Worm (Caenorhabditis elegans) whole organism, young adult: ENCODE measurements around the gene C14C11.1.

ENCODE experiments used
- B0336.3 ChIP-seq: fragments of 200-800 bp; sonication (Bioruptor generic); IDR thresholded peaks from 2 replicates; pipeline ENCODE4 v1.3.6; 2022; ENCODE audit warnings: missing genetic modification characterization, missing compliant biosample characterization
- F22D6.2 ChIP-seq: sonication (generic microtip); optimal IDR thresholded peaks from 2 replicates; lab custom pipeline; 2016; ENCODE audit warnings: mild to moderate bottlenecking, missing genetic modification characterization, missing compliant biosample characterization
- F33H1.4 ChIP-seq: fragments of 200-800 bp; sonication (Bioruptor generic); IDR thresholded peaks from 2 replicates; pipeline ENCODE4 v1.3.6; 2022; ENCODE audit warnings: missing genetic modification reagents, missing genetic modification characterization, missing compliant biosample characterization
- F37B4.10 ChIP-seq: fragments of 200-800 bp; sonication (Bioruptor generic); IDR thresholded peaks from 2 replicates; pipeline ENCODE4 v1.3.6; 2022; ENCODE audit warnings: missing genetic modification characterization, missing compliant biosample characterization
- T07F8.4 ChIP-seq: sonication (generic microtip); optimal IDR thresholded peaks from 2 replicates; lab custom pipeline; 2016; ENCODE audit warnings: mild to moderate bottlenecking, missing genetic modification characterization, moderate library complexity, missing compliant biosample characterization
- Y53F4B.3 ChIP-seq: fragments of 200-800 bp; sonication (Bioruptor generic); IDR thresholded peaks from 2 replicates; pipeline ENCODE4 v1.3.6; 2022; ENCODE audit warnings: missing genetic modification reagents, missing genetic modification characterization, missing compliant biosample characterization
- Y53G8AR.9 ChIP-seq: fragments of 200-800 bp; sonication (Bioruptor generic); conservative IDR thresholded peaks from 2 replicates; pipeline ENCODE4 v1.3.6; 2022; ENCODE audit warnings: missing genetic modification reagents, missing genetic modification characterization, missing compliant biosample characterization
- Y67H2A.10 ChIP-seq: fragments of 200-800 bp; sonication (Bioruptor generic); conservative IDR thresholded peaks from 2 replicates; pipeline ENCODE4 v1.3.6; 2022; ENCODE audit warnings: missing genetic modification reagents, missing genetic modification characterization, missing compliant biosample characterization
- ZK185.1 ChIP-seq: sonication (generic microtip); optimal IDR thresholded peaks from 2 replicates; lab custom pipeline; 2016; ENCODE audit warnings: mild to moderate bottlenecking, missing genetic modification characterization, missing compliant biosample characterization; ENCODE audit not compliant: poor library complexity, severe bottlenecking
- akir-1 ChIP-seq: fragments of 200-800 bp; sonication (Bioruptor generic); optimal IDR thresholded peaks from 2 replicates; lab custom pipeline; 2018; ENCODE audit warnings: mild to moderate bottlenecking, missing genetic modification characterization, moderate library complexity, missing compliant biosample characterization
- atf-7 ChIP-seq: sonication (generic microtip); optimal IDR thresholded peaks from 2 replicates; lab custom pipeline; 2017; ENCODE audit warnings: mild to moderate bottlenecking, missing genetic modification characterization, missing compliant biosample characterization
- athp-1 ChIP-seq: sonication (generic microtip); optimal IDR thresholded peaks from 2 replicates; lab custom pipeline; 2017; ENCODE audit warnings: mild to moderate bottlenecking, missing genetic modification characterization, missing compliant biosample characterization
- attf-3 ChIP-seq: fragments of 200-800 bp; sonication (Bioruptor generic); conservative IDR thresholded peaks from 2 replicates; pipeline ENCODE4 v1.3.6; 2022; ENCODE audit warnings: missing genetic modification reagents, missing genetic modification characterization, missing compliant biosample characterization
- attf-5 ChIP-seq: fragments of 200-800 bp; sonication (Bioruptor generic); optimal IDR thresholded peaks from 2 replicates; lab custom pipeline; 2018; ENCODE audit warnings: mild to moderate bottlenecking, missing genetic modification characterization, missing compliant biosample characterization
- attf-6 ChIP-seq: fragments of 200-800 bp; sonication (Bioruptor generic); IDR thresholded peaks from 2 replicates; pipeline ENCODE4 v1.3.6; 2022; ENCODE audit warnings: missing genetic modification reagents, missing genetic modification characterization, missing compliant biosample characterization
- cebp-1 ChIP-seq, 2 experiments: fragments of 200-800 bp in 1 of 2; sonication (Bioruptor generic) in 1 of 2; sonication (generic microtip) in 1 of 2; IDR thresholded peaks in 1 of 2; optimal IDR thresholded peaks in 1 of 2; 2 replicates each; pipeline versions ENCODE4 v1.3.6 to Lab custom; 2017 to 2022; ENCODE audit warnings: missing compliant biosample characterization in 2 of 2, missing genetic modification characterization in 2 of 2, mild to moderate bottlenecking in 1 of 2, missing genetic modification reagents in 1 of 2, moderate library complexity in 1 of 2
- ceh-100 ChIP-seq: fragments of 200-800 bp; sonication (Bioruptor generic); IDR thresholded peaks from 2 replicates; pipeline ENCODE4 v1.3.6; 2022; ENCODE audit warnings: missing genetic modification reagents, missing genetic modification characterization, missing compliant biosample characterization
- ceh-79 ChIP-seq: sonication (generic microtip); optimal IDR thresholded peaks from 2 replicates; lab custom pipeline; 2017; ENCODE audit warnings: mild to moderate bottlenecking, missing genetic modification characterization, missing compliant biosample characterization
- ceh-91 ChIP-seq: fragments of 200-800 bp; sonication (Bioruptor generic); IDR thresholded peaks from 2 replicates; pipeline ENCODE4 v1.3.6; 2022; ENCODE audit warnings: missing genetic modification reagents, missing genetic modification characterization, missing compliant biosample characterization
- die-1 ChIP-seq: sonication (generic microtip); optimal IDR thresholded peaks from 2 replicates; lab custom pipeline; 2016; ENCODE audit warnings: missing genotype, mild to moderate bottlenecking, missing genetic modification characterization, missing compliant biosample characterization
- dpff-1 ChIP-seq: sonication (generic microtip); optimal IDR thresholded peaks from 2 replicates; lab custom pipeline; 2017; ENCODE audit warnings: mild to moderate bottlenecking, missing genetic modification characterization, missing compliant biosample characterization
- dpl-1 ChIP-seq: fragments of 150-350 bp; optimal IDR thresholded peaks from 2 replicates; lab custom pipeline; 2014; ENCODE audit warnings: missing biosample characterization, missing genetic modification reagents, missing genetic modification characterization
- efl-1 ChIP-seq: fragments of 150-350 bp; optimal IDR thresholded peaks from 2 replicates; lab custom pipeline; 2014; ENCODE audit warnings: missing biosample characterization, missing genetic modification reagents, missing genetic modification characterization
- egl-18 ChIP-seq: fragments of 200-800 bp; sonication (Bioruptor generic); IDR thresholded peaks from 2 replicates; pipeline ENCODE4 v1.3.6; 2022; ENCODE audit warnings: missing genetic modification reagents, missing genetic modification characterization, missing compliant biosample characterization
- ets-4 ChIP-seq: fragments of 200-800 bp; sonication (Bioruptor generic); optimal IDR thresholded peaks from 2 replicates; lab custom pipeline; 2018; ENCODE audit warnings: mild to moderate bottlenecking, missing genetic modification characterization, missing compliant biosample characterization
- fkh-3 ChIP-seq: sonication (generic microtip); optimal IDR thresholded peaks from 2 replicates; lab custom pipeline; 2016; ENCODE audit warnings: mild to moderate bottlenecking, missing genetic modification characterization, missing compliant biosample characterization
- gei-17 ChIP-seq: fragments of 200-800 bp; sonication (Bioruptor generic); optimal IDR thresholded peaks from 2 replicates; lab custom pipeline; 2018; ENCODE audit warnings: mild to moderate bottlenecking, missing genetic modification characterization, missing compliant biosample characterization
- hmg-1.2 ChIP-seq: fragments of 200-800 bp; sonication (Bioruptor generic); IDR thresholded peaks from 2 replicates; pipeline ENCODE4 v1.3.6; 2022; ENCODE audit warnings: missing genetic modification reagents, missing genetic modification characterization, missing compliant biosample characterization
- hsf-1 ChIP-seq: fragments of 200-800 bp; sonication (Bioruptor generic); IDR thresholded peaks from 2 replicates; pipeline ENCODE4 v1.3.6; 2022; ENCODE audit warnings: missing genetic modification reagents, missing genetic modification characterization, missing compliant biosample characterization
- lag-1 ChIP-seq: fragments of 200-800 bp; sonication (Bioruptor generic); IDR thresholded peaks from 2 replicates; pipeline ENCODE4 v1.3.6; 2022; ENCODE audit warnings: missing genetic modification reagents, missing genetic modification characterization, missing compliant biosample characterization
- lin-26 ChIP-seq: fragments of 200-800 bp; sonication (Bioruptor generic); IDR thresholded peaks from 2 replicates; pipeline ENCODE4 v1.3.6; 2022; ENCODE audit warnings: missing genetic modification reagents, missing genetic modification characterization, missing compliant biosample characterization
- lin-40 ChIP-seq: sonication (generic microtip); optimal IDR thresholded peaks from 2 replicates; lab custom pipeline; 2016; ENCODE audit warnings: missing genetic modification characterization, mild to moderate bottlenecking, missing compliant biosample characterization, missing genotype, missing genetic modification reagents
- lir-1 ChIP-seq: fragments of 200-800 bp; sonication (Bioruptor generic); conservative IDR thresholded peaks from 2 replicates; pipeline ENCODE4 v1.3.6; 2022; ENCODE audit warnings: missing genetic modification reagents, missing genetic modification characterization, missing compliant biosample characterization
- madf-10 ChIP-seq: sonication (generic microtip); optimal IDR thresholded peaks from 2 replicates; lab custom pipeline; 2016; ENCODE audit warnings: mild to moderate bottlenecking, missing genetic modification characterization, missing compliant biosample characterization
- nfya-1 ChIP-seq: sonication (generic microtip); optimal IDR thresholded peaks from 2 replicates; lab custom pipeline; 2017; ENCODE audit warnings: antibody characterized with exemption, missing compliant biosample characterization, missing genetic modification characterization, borderline replicate concordance; ENCODE audit not compliant: insufficient read depth
- nhr-90 ChIP-seq: sonication (generic microtip); optimal IDR thresholded peaks from 2 replicates; lab custom pipeline; 2016; ENCODE audit warnings: missing genotype, mild to moderate bottlenecking, missing genetic modification characterization, missing compliant biosample characterization
- pha-4 ChIP-seq: fragments of 150-350 bp; sonication (generic microtip); optimal IDR thresholded peaks from 2 replicates; lab custom pipeline; 2014; ENCODE audit warnings: missing biosample characterization, missing genetic modification reagents, missing genetic modification characterization
- repo-1 ChIP-seq: sonication (generic microtip); optimal IDR thresholded peaks from 2 replicates; lab custom pipeline; 2017; ENCODE audit warnings: mild to moderate bottlenecking, missing genetic modification characterization, missing compliant biosample characterization
- snpc-1.1 ChIP-seq: sonication (generic microtip); optimal IDR thresholded peaks from 2 replicates; lab custom pipeline; 2017; ENCODE audit warnings: missing genetic modification characterization, mild to moderate bottlenecking, missing compliant biosample characterization, antibody characterized with exemption, moderate library complexity, missing genotype, missing genetic modification reagents; ENCODE audit not compliant: insufficient read depth
- snpc-4 ChIP-seq, 5 experiments: fragments of 150-350 bp in 1 of 5; sonication (generic microtip) in 4 of 5; optimal IDR thresholded peaks; 2 replicates each; lab custom pipeline; 2014 to 2018; ENCODE audit warnings: missing genetic modification characterization in 5 of 5, missing biosample characterization in 3 of 5, antibody characterized with exemption in 2 of 5, mild to moderate bottlenecking in 2 of 5, missing compliant biosample characterization in 2 of 5, missing genotype in 2 of 5, moderate library complexity in 2 of 5, missing genetic modification reagents in 1 of 5
- somi-1 ChIP-seq: fragments of 200-800 bp; sonication (Bioruptor generic); optimal IDR thresholded peaks from 2 replicates; lab custom pipeline; 2018; ENCODE audit warnings: mild to moderate bottlenecking, missing genetic modification characterization, missing compliant biosample characterization
- tbp1 ChIP-seq: fragments of 200-800 bp; sonication (Bioruptor generic); optimal IDR thresholded peaks from 2 replicates; lab custom pipeline; 2018; ENCODE audit warnings: mild to moderate bottlenecking, missing genetic modification characterization, missing compliant biosample characterization

The C14C11.1 gene

DNA sequence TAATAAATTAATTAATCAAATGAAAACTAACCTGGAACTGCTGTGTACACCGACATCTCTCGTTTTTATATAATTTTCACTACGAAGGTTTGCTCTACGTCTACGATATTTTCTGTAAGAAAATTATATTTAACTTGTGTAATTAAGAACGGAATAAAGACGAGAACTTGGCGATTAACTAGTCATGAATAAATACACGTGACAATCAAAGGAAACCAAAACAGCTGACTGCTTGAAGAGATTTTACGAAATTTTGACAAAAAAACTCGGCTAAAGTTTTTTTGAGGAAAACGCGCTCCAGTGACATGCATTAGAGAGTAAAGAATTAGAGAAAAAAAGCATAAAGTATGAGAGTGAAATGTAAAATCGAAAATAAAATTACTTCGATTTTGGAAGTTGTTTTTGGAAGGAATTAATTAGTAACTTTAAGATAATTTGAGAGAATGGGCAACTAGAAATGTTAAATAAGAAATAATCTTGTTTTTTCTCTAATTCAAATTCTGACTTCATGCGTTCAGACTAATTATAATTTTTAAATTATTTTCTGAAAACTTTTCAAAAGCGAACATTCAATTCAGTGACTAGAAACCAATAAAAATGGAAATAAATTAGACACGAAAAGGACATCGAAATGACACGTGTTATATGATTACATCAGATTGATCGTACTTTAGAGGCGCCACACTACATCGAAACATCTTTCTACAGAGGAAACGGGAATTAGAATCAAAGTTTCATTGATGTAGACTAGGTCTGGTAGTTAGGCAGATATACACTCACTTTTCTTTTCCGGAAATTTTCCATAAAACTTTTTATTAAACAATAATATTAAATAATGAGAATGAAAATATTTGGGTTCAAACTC is 23.9 kb downstream of the C14C11.1 start, which contains the start of gene F25B4.7 (continued):
- no peak for TF ChIP-seq lir-1 (GFP tag; lab: Robert Waterston, UW)
- peak; percentile 25 for TF ChIP-seq attf-5 (GFP tag; lab: Kevin White, UChicago)
- no peak for TF ChIP-seq lin-40 (tag; lab: Kevin White, UChicago)
- no peak for TF ChIP-seq lin-26 (GFP tag; lab: Robert Waterston, UW)
- no peak for TF ChIP-seq tbp1
- TF ChIP-seq cebp-1 (GFP tag; IDR thresholded peaks at IDR 0.05; lab: Robert Waterston, UW) = no peak
- peak; percentile 40 for TF ChIP-seq cebp-1 (tag; optimal IDR thresholded peaks at IDR 0.05; lab: Kevin White, UChicago)
- no peak for TF ChIP-seq madf-10 (tag; lab: Kevin White, UChicago)
- no peak for TF ChIP-seq F37B4.10 (GFP tag; lab: Robert Waterston, UW)
- TF ChIP-seq nfya-1 = no peak
- no peak for TF ChIP-seq T07F8.4
- TF ChIP-seq B0336.3 (GFP tag; lab: Robert Waterston, UW) = no peak
- TF ChIP-seq fkh-3 (tag; lab: Kevin White, UChicago) = no peak
- no peak for TF ChIP-seq dpff-1

DNA sequence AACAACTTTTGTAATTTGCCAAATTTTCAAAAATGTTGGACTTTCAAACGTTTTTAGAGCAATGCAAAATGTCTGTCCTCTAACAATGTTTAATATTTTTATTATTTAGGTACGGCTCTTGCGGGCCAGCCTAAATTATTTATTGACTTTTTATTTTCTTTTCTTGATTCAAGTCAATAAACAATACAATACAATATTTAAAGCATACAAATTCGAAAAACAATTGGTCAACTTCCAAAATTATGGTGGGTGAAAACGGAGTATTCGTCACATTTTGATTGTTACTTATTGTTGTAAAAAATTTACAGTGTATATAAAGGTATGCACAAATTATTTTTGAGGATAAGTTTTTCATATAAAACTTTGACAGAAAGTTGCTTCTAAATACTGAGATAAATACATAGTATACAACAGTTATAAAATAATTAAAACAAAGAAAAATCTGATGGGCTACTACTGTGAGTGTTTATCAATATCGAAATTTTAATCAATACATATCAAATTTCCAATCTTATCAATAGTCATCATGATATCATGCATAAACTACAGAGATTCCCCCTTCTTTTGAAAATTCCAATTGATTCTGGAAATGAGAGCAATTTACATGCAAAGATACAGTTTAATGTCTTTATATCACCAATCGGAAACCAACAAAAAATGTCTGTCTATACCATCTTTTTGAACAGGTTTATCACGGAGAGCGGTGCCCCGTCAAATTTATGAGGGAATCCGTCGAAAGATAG is 28.4 kb downstream of the C14C11.1 start, which contains the start of gene F25B4.8:
TSS of gene F25B4.8 (minus strand) at position 51 of the 743 bp plus-strand sequence.
- TF ChIP-seq repo-1 (tag; lab: Kevin White, UChicago) (no peak), akir-1 (GFP tag; lab: Kevin White, UChicago) (no peak), lag-1 (GFP tag; lab: Robert Waterston, UW) (no peak), nhr-90 (tag; lab: Kevin White, UChicago) (no peak), athp-1 (tag; lab: Kevin White, UChicago) (no peak), ceh-100 (GFP tag; lab: Robert Waterston, UW) (no peak), ZK185.1 (tag; lab: Kevin White, UChicago) (no peak), ceh-79 (tag; lab: Kevin White, UChicago) (no peak), Y67H2A.10 (GFP tag; lab: Robert Waterston, UW) (no peak), ets-4 (GFP tag; lab: Kevin White, UChicago) (no peak), hmg-1.2 (GFP tag; lab: Robert Waterston, UW) (no peak), fkh-3 (tag; lab: Kevin White, UChicago) (no peak), T07F8.4 (no peak), pha-4 (tag; lab: Kevin White, UChicago) (no peak), hsf-1 (GFP tag; lab: Robert Waterston, UW) (no peak), efl-1 (no peak)

DNA sequence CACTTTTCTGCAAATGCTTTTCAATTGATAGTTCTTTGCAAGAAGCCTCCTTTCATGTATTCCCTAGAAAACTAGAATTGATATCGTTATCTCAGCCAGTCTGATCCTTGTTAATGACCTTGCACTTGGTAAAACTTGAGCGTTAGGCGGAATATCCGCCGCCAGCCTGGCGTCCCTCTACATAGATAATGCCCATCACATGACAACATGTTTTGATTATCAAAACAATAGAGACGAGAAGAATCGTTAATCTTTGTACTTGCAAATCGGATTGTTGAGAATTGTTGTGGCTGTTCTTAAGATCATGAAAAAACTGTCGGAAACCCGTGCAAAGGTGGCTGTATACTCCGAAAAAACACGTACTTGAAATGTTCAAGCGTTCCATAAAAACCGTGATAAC is 30.2 kb downstream of the C14C11.1 start:
- TF ChIP-seq nhr-90 (tag; lab: Kevin White, UChicago) (no peak), ceh-91 (no peak), Y53F4B.3 (GFP tag; lab: Robert Waterston, UW) (no peak), snpc-1.1 (tag; lab: Kevin White, UChicago) (no peak), snpc-4 (GFP tag; optimal IDR thresholded peaks at IDR 0.05; lab: Kevin White, UChicago) (no peak), snpc-4 (tag; optimal IDR thresholded peaks at IDR 0.05; lab: Kevin White, UChicago) (no peak), atf-7 (tag; lab: Kevin White, UChicago) (no peak), Y53G8AR.9 (GFP tag; lab: Robert Waterston, UW) (no peak), egl-18 (GFP tag; lab: Robert Waterston, UW) (no peak), dpl-1 (GFP tag; lab: Kevin White, UChicago) (no peak), F33H1.4 (GFP tag; lab: Robert Waterston, UW) (no peak), Y67H2A.10 (GFP tag; lab: Robert Waterston, UW) (no peak), gei-17 (GFP tag; lab: Kevin White, UChicago) (no peak), F22D6.2 (no peak), somi-1 (GFP tag; lab: Kevin White, UChicago) (no peak), die-1 (tag; lab: Kevin White, UChicago) (no peak), attf-3 (GFP tag; lab: Robert Waterston, UW) (no peak), attf-6 (GFP tag; lab: Robert Waterston, UW) (no peak)
